Fruit fly (Drosophila melanogaster) whole organism, larva: ENCODE results near the gene CG4565.

Experiments
- noc ChIP-seq: fragments of 200-800 bp; sonication (Bioruptor generic); optimal IDR thresholded peaks from 3 replicates; lab custom pipeline; 2019; ENCODE audit warnings: missing biosample characterization, mild to moderate bottlenecking, missing genetic modification characterization, moderate library complexity

CG4565 gene

dm6 chr3R:10852232-10852774 lies at the start of gene CG4565:
TSS of gene CG4565 (plus strand) at chr3R:10852724.
- TF ChIP-seq noc: no peak

- TF ChIP-seq noc: no peak
Measured at dm6 chr3R:10803855-10804254, 48.7 kb upstream of the CG4565 start, which contains the start of gene CG14692. TSS of gene CG14692 (minus strand) at chr3R:10803955.

dm6 chr3R:10815032-10815431 lies 37.5 kb upstream of the CG4565 start, which contains the start of the genes CG14693 and TTLL15:
TSS of gene CG14693 (minus strand) at chr3R:10815047.
TSS of gene TTLL15 (plus strand) at chr3R:10815288.
- no peak for TF ChIP-seq noc

dm6 chr3R:10826796-10827524 lies 25.6 kb upstream of the CG4565 start, which contains the start of gene Cad86C:
TSS of gene Cad86C (plus strand) at chr3R:10827079.
- no peak for TF ChIP-seq noc

dm6 chr3R:10828688-10829087 lies 23.8 kb upstream of the CG4565 start:
- TF ChIP-seq noc: no peak

dm6 chr3R:10829746-10830145 lies 22.8 kb upstream of the CG4565 start:
- TF ChIP-seq noc: no peak

dm6 chr3R:10832526-10833165 lies 19.9 kb upstream of the CG4565 start:
- TF ChIP-seq noc: no peak

dm6 chr3R:10834893-10835292 lies 17.6 kb upstream of the CG4565 start:
- TF ChIP-seq noc: no peak

- no peak for TF ChIP-seq noc
Measured at dm6 chr3R:10836924-10837323, 15.6 kb upstream of the CG4565 start.

- no peak for TF ChIP-seq noc
Measured at dm6 chr3R:10842422-10842821, 10.1 kb upstream of the CG4565 start.

- TF ChIP-seq noc: peak; percentile 86
Measured at dm6 chr3R:10849515-10849973, 3.0 kb upstream of the CG4565 start, which contains the start of gene CG42394. TSS of gene CG42394 (plus strand) at chr3R:10849825.

- TF ChIP-seq noc: no peak
Measured at dm6 chr3R:10850636-10851035, 1.9 kb upstream of the CG4565 start.

dm6 chr3R:10854243-10854874 lies 1.8 kb downstream of the CG4565 start, which contains the start of the genes CG6567 and CG4511:
TSS of gene CG6567 (minus strand) at chr3R:10854451.
TSS of gene CG4511 (plus strand) at chr3R:10854501.
- peak; percentile 10 for TF ChIP-seq noc

- TF ChIP-seq noc: no peak
Measured at dm6 chr3R:10856618-10857017, 4.1 kb downstream of the CG4565 start, which contains the start of gene CG4570. TSS of gene CG4570 (plus strand) at chr3R:10856807.

- no peak for TF ChIP-seq noc
Measured at dm6 chr3R:10859713-10860112, 7.2 kb downstream of the CG4565 start, which contains the start of gene CG14694. TSS of gene CG14694 (minus strand) at chr3R:10859813.

- peak; percentile 46 for TF ChIP-seq noc
Measured at dm6 chr3R:10862773-10863445, 10.4 kb downstream of the CG4565 start, which contains the start of gene CG6574. TSS of gene CG6574 (minus strand) at chr3R:10862988.
